Worm (Caenorhabditis elegans): ENCODE data around the gene pqn-87.

ce11 chrII:12249042-12249441 lies 24.2 kb upstream of the pqn-87 start, which contains the start of gene tag-276:
- TF ChIP-seq lin-35 (GFP tag; optimal IDR thresholded peaks at IDR 0.05): no peak
- TF ChIP-seq unc-98 (GFP tag; IDR thresholded peaks at IDR 0.05): no peak
- TF ChIP-seq nhr-77 (tag; optimal IDR thresholded peaks at IDR 0.05): no peak
- TF ChIP-seq hlh-17 (GFP tag; optimal IDR thresholded peaks at IDR 0.05; ENCODE audit: borderline replicate concordance): no peak
- no peak for TF ChIP-seq elt-3 (tag; optimal IDR thresholded peaks at IDR 0.05)
- no peak for TF ChIP-seq sptf-1 (tag; optimal IDR thresholded peaks at IDR 0.05)
- TF ChIP-seq pag-3 (tag; optimal IDR thresholded peaks at IDR 0.05; ENCODE audit: borderline replicate concordance, insufficient read depth): no peak
- no peak for TF ChIP-seq aly-2 (tag; optimal IDR thresholded peaks at IDR 0.05)
- TF ChIP-seq nhr-11 (tag; optimal IDR thresholded peaks at IDR 0.05): no peak
- TF ChIP-seq efl-1 (optimal IDR thresholded peaks at IDR 0.05): no peak
- TF ChIP-seq efl-1 (GFP tag; optimal IDR thresholded peaks at IDR 0.05 in 1 of 2): no peak
- no peak for TF ChIP-seq dpl-1 (GFP tag; optimal IDR thresholded peaks at IDR 0.05)
- no peak for TF ChIP-seq nhr-84 (tag; optimal IDR thresholded peaks at IDR 0.05)
- no peak for TF ChIP-seq nhr-237 (tag; optimal IDR thresholded peaks at IDR 0.05)
